Fruit fly (Drosophila melanogaster): ENCODE results near the gene CG5116.

CG5116 gene

dm6 chr3R:25476744-25477143 is 6.2 kb upstream of the CG5116 start, which contains the start of the genes CG4553 and MED28 (continued):
- no peak for TF ChIP-seq abd-A (tag; optimal IDR thresholded peaks at IDR 0.05)
- TF ChIP-seq Hmr (GFP tag; optimal IDR thresholded peaks at IDR 0.05): no peak
- TF ChIP-seq MBD-R2 (GFP tag; IDR thresholded peaks at IDR 0.05): peak; percentile 93
- no peak for TF ChIP-seq gce (GFP tag; IDR thresholded peaks at IDR 0.05)
- TF ChIP-seq unpg (GFP tag; optimal IDR thresholded peaks at IDR 0.05): no peak
- no peak for TF ChIP-seq pan (optimal IDR thresholded peaks at IDR 0.05)
- no peak for TF ChIP-seq pan (GFP tag; optimal IDR thresholded peaks at IDR 0.05 in 1 of 2, IDR thresholded peaks at IDR 0.05 in 1 of 2)
- TF ChIP-seq CG17802 (tag; optimal IDR thresholded peaks at IDR 0.05): no peak
- TF ChIP-seq CG1233 (GFP tag; optimal IDR thresholded peaks at IDR 0.05): no peak
- TF ChIP-seq gsb (GFP tag; IDR thresholded peaks at IDR 0.05): no peak
- TF ChIP-seq CG12744 (GFP tag; optimal IDR thresholded peaks at IDR 0.05): no peak
- TF ChIP-seq gt (GFP tag; IDR thresholded peaks at IDR 0.05): no peak
- no peak for TF ChIP-seq Dad (GFP tag; optimal IDR thresholded peaks at IDR 0.05)
- no peak for TF ChIP-seq CG4854 (GFP tag; optimal IDR thresholded peaks at IDR 0.05)
- no peak for TF ChIP-seq CG9876 (GFP tag; optimal IDR thresholded peaks at IDR 0.05)
- TF ChIP-seq ham (GFP tag; IDR thresholded peaks at IDR 0.05): no peak
- TF ChIP-seq CG18764 (GFP tag; optimal IDR thresholded peaks at IDR 0.05): no peak
- no peak for TF ChIP-seq CG12299 (tag; optimal IDR thresholded peaks at IDR 0.05)
- TF ChIP-seq CG12155 (GFP tag; optimal IDR thresholded peaks at IDR 0.05): no peak
- TF ChIP-seq jumu (GFP tag; optimal IDR thresholded peaks at IDR 0.05): no peak
- no peak for TF ChIP-seq wek (GFP tag; optimal IDR thresholded peaks at IDR 0.05)
- TF ChIP-seq Rx (GFP tag; IDR thresholded peaks at IDR 0.05): no peak
- TF ChIP-seq gem (tag; optimal IDR thresholded peaks at IDR 0.05): no peak
- TF ChIP-seq nerfin-1 (tag; optimal IDR thresholded peaks at IDR 0.05): peak; percentile 39
- no peak for TF ChIP-seq Antp (GFP tag; optimal IDR thresholded peaks at IDR 0.05)
- TF ChIP-seq Mad (GFP tag; optimal IDR thresholded peaks at IDR 0.05): no peak
- no peak for TF ChIP-seq Lpt (GFP tag; optimal IDR thresholded peaks at IDR 0.05)
- no peak for TF ChIP-seq mam (GFP tag; optimal IDR thresholded peaks at IDR 0.05)
- no peak for TF ChIP-seq NK7.1 (GFP tag; optimal IDR thresholded peaks at IDR 0.05)
- TF ChIP-seq YL-1 (GFP tag; optimal IDR thresholded peaks at IDR 0.05): peak; percentile 75
- no peak for TF ChIP-seq slbo (GFP tag; IDR thresholded peaks at IDR 0.05)
- TF ChIP-seq CG30020 (tag; optimal IDR thresholded peaks at IDR 0.05): no peak
- no peak for TF ChIP-seq CG10431 (GFP tag; optimal IDR thresholded peaks at IDR 0.05)
- TF ChIP-seq CG6689 (GFP tag; IDR thresholded peaks at IDR 0.05): no peak
- TF ChIP-seq CG2875 (GFP tag; optimal IDR thresholded peaks at IDR 0.05): no peak
- no peak; the same call in 1 of the 2 replicates for TF ChIP-seq seq (GFP tag; IDR thresholded peaks at IDR 0.05)
- no peak for TF ChIP-seq CG5953 (GFP tag; IDR thresholded peaks at IDR 0.05)
- TF ChIP-seq HmgD (GFP tag; optimal IDR thresholded peaks at IDR 0.05): no peak
- TF ChIP-seq CG11085 (GFP tag; IDR thresholded peaks at IDR 0.05): no peak
- no peak for TF ChIP-seq CG8290 (GFP tag; optimal IDR thresholded peaks at IDR 0.05)
- no peak for TF ChIP-seq CG8290 (tag; optimal IDR thresholded peaks at IDR 0.05)
- peak; percentile 15; the same call in 1 of the 3 replicates for TF ChIP-seq row (GFP tag; IDR thresholded peaks at IDR 0.05)
- TF ChIP-seq pita (GFP tag; optimal IDR thresholded peaks at IDR 0.05): no peak
- no peak for TF ChIP-seq CG12219 (GFP tag; optimal IDR thresholded peaks at IDR 0.05)
- no peak; the same call in 2 of the 3 replicates for TF ChIP-seq mld (GFP tag; IDR thresholded peaks at IDR 0.05; ENCODE audit: partially characterized antibody)
- no peak for TF ChIP-seq h (optimal IDR thresholded peaks at IDR 0.05)
- no peak for TF ChIP-seq z (GFP tag; IDR thresholded peaks at IDR 0.05)
- TF ChIP-seq sob (GFP tag; IDR thresholded peaks at IDR 0.05): no peak
- no peak for TF ChIP-seq CG9609 (GFP tag; optimal IDR thresholded peaks at IDR 0.05)
- no peak for TF ChIP-seq CG9727 (GFP tag; optimal IDR thresholded peaks at IDR 0.05)
- no peak for TF ChIP-seq az2 (GFP tag; optimal IDR thresholded peaks at IDR 0.05)
- TF ChIP-seq B-H1 (GFP tag; IDR thresholded peaks at IDR 0.05): no peak
- no peak for TF ChIP-seq CrebB (tag; optimal IDR thresholded peaks at IDR 0.05)
- TF ChIP-seq bbx (GFP tag; IDR thresholded peaks at IDR 0.05; ENCODE audit: partially characterized antibody): peak; percentile 87

Measured in whole organism, embryonic.